Fruit fly (Drosophila melanogaster) whole organism, prepupa: ENCODE measurements around the gene CG11398.

Experiments used
- CG3032 ChIP-seq: fragments of 200-800 bp; optimal IDR thresholded peaks from 2 replicates; lab custom pipeline; 2019; ENCODE audit warnings: missing biosample characterization, mild to moderate bottlenecking, missing genetic modification characterization, moderate library complexity
- CG4318 ChIP-seq: fragments of 200-800 bp; sonication (Bioruptor generic); optimal IDR thresholded peaks from 3 replicates; lab custom pipeline; 2017; ENCODE audit warnings: missing biosample characterization, mild to moderate bottlenecking, missing genetic modification characterization
- CG6163 ChIP-seq: fragments of 200-800 bp; sonication (Bioruptor generic); IDR thresholded peaks from 3 replicates; pipeline ENCODE4 v1.3.6; 2022; ENCODE audit warnings: missing biosample characterization, missing genetic modification characterization
- CG6792 ChIP-seq: fragments of 200-800 bp; sonication (Bioruptor generic); optimal IDR thresholded peaks from 3 replicates; lab custom pipeline; 2016; ENCODE audit warnings: missing biosample characterization, missing genetic modification characterization
- CG6808 ChIP-seq: fragments of 200-800 bp; sonication (Bioruptor generic); optimal IDR thresholded peaks from 3 replicates; lab custom pipeline; 2017; ENCODE audit warnings: missing biosample characterization, missing genetic modification characterization, mild to moderate bottlenecking, moderate library complexity, missing genetic modification reagents
- cyc ChIP-seq: fragments of 200-800 bp; sonication (Bioruptor generic); optimal IDR thresholded peaks from 3 replicates; lab custom pipeline; 2016; ENCODE audit warnings: missing biosample characterization, missing genetic modification characterization
- dsx ChIP-seq: fragments of 200-800 bp; optimal IDR thresholded peaks from 3 replicates; lab custom pipeline; 2019; ENCODE audit warnings: missing biosample characterization, mild to moderate bottlenecking, missing genetic modification characterization, moderate library complexity; ENCODE audit not compliant: poor library complexity, severe bottlenecking

DNA sequence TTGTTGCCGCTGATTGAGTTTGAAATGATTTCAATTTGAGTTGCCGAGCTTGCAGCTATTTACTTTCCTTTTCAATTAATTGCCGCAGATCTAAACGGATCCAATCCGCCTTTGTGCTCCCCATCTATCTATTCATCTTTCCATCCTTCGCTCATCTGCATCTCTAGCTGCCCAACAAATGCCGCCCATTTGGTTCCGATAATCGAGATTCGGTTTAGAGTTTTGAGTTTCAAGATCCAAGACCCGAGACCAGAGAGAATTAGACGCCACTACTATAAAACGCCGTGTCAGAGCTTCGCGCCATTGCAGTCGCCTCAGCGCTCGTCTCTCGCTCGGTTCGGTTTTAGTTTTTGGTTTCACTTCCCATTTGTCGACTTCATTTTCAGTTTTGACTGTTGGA is 30.5 kb downstream of the CG11398 start, which contains the start of gene CG14626:
- no peak for TF ChIP-seq cyc (GFP tag; lab: Kevin White, UChicago)
- TF ChIP-seq CG6163 (GFP tag; lab: Robert Waterston, UW), result no peak
- no peak for TF ChIP-seq CG6792 (GFP tag; lab: Kevin White, UChicago)
- TF ChIP-seq CG6808 (GFP tag; lab: Kevin White, UChicago), result no peak
- TF ChIP-seq dsx, result no peak
- TF ChIP-seq CG4318 (GFP tag; lab: Kevin White, UChicago), result no peak
- TF ChIP-seq CG3032 (tag; lab: Kevin White, UChicago), result no peak
